Worm (Caenorhabditis elegans): Measurements from ENCODE around the gene Y82E9BR.17.

The Y82E9BR.17 gene

DNA sequence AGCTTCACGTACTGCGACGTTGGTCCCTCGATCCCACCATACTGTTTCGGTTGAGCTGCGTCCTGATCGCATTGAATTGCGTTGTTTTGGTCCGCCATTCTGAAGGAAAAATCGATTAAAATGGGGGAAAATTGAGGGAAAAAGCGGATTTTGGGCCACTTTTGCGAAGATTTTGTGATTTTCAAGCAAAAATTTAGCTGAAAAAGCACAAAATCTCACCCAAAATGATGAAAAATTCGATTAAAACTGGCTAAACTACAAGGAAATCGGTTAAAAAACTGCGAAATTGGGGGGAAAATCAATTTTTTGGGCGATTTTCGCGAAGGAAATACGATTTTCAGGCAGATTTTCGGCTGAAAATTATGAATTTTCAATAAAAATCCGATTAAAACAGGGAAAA is 38.5 kb downstream of the Y82E9BR.17 start, which contains the start of gene elc-1:
Gene elc-1, minus strand, starts transcription at position 101 of the 400 bp plus-strand sequence.
- TF ChIP-seq daf-12 (tag; optimal IDR thresholded peaks at IDR 0.05) (no peak), nhr-237 (tag; optimal IDR thresholded peaks at IDR 0.05) (no peak), zag-1 (tag; optimal IDR thresholded peaks at IDR 0.05) (no peak)

DNA sequence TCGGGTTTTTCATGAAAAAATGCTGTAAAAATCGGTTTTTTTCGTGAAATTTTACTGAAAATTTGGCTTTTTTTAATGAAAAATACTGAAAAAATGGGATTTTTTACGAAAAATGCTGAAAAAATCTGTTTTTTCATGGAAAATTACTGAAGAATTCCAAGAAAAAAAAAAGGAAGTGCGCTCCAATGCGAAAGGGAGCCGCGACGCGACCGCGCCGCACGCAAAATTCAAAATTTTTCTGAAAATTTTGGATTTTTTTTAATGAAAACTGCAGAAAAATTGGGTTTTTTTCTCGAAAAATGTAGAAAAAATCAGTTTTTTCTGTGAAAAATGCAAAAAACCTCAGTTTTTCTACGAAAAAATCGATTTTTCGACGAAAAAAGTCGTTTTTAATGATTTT is 39.0 kb downstream of the Y82E9BR.17 start:
- TF ChIP-seq pqm-1 (tag; optimal IDR thresholded peaks at IDR 0.05) (no peak), fos-1 (tag; optimal IDR thresholded peaks at IDR 0.05) (no peak), nhr-76 (tag; optimal IDR thresholded peaks at IDR 0.05) (no peak), jun-1 (tag; optimal IDR thresholded peaks at IDR 0.05) (no peak), fkh-10 (GFP tag; optimal IDR thresholded peaks at IDR 0.05) (no peak), nhr-28 (tag; optimal IDR thresholded peaks at IDR 0.05) (no peak), nhr-43 (tag; optimal IDR thresholded peaks at IDR 0.05; ENCODE audit: poor library complexity, severe bottlenecking) (no peak), pha-4 (tag; optimal IDR thresholded peaks at IDR 0.05) (no peak), fkh-2 (tag; optimal IDR thresholded peaks at IDR 0.05) (no peak), lin-39 (tag; optimal IDR thresholded peaks at IDR 0.05) (no peak), hmg-11 (tag; optimal IDR thresholded peaks at IDR 0.05) (no peak)

DNA sequence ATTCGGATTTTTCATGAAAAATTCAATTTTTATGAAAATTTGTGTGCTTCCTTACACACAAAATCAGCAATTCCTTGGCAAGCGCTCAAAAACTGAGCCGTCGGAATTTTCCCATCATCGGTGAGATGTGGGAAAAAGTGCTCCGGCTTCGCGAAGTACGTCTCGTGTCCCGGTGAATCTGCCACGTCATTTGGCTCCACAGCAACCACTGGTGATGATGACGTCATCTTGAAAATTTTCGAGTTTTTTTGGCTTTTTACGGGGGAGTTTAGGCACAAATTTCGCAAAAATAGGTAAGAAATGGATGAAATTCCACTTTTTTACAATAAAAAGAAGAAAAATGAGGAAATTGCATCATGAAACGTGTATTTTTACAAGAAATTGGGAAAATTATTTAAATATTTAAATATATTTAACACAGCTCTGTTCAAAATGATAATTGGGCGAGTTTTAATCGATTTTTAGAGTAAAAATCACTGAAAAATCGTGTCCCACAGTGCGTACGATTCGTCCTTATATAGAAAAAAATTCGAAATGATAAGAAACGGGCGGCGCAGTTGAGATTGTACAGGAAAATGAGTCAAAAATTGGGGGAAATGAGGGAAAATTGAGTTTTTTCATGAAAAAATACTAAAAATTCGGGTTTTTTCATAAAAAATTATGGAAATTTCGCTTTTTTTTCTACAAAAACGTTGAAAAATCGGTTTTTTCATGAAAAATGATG is 41.5 kb downstream of the Y82E9BR.17 start, which contains the start of gene Y82E9BR.14:
Gene Y82E9BR.14, minus strand, starts transcription at position 227 of the 724 bp plus-strand sequence.
- TF ChIP-seq fkh-10 (GFP tag; optimal IDR thresholded peaks at IDR 0.05) (no peak), nhr-43 (tag; optimal IDR thresholded peaks at IDR 0.05; ENCODE audit: poor library complexity, severe bottlenecking) (no peak), ztf-4 (tag; optimal IDR thresholded peaks at IDR 0.05) (no peak), elt-1 (tag; optimal IDR thresholded peaks at IDR 0.05) (no peak), skn-1 (tag; optimal IDR thresholded peaks at IDR 0.05) (no peak), nhr-28 (tag; optimal IDR thresholded peaks at IDR 0.05) (no peak), elt-3 (tag; optimal IDR thresholded peaks at IDR 0.05) (no peak), ceh-16 (tag; optimal IDR thresholded peaks at IDR 0.05) (no peak), pqm-1 (tag; optimal IDR thresholded peaks at IDR 0.05) (peak; percentile 19), unc-62 (GFP tag; optimal IDR thresholded peaks at IDR 0.05) (no peak), tbx-2 (tag; optimal IDR thresholded peaks at IDR 0.05) (no peak), elt-2 (tag; optimal IDR thresholded peaks at IDR 0.05) (peak; percentile 45), snpc-4 (tag; optimal IDR thresholded peaks at IDR 0.05) (no peak)

DNA sequence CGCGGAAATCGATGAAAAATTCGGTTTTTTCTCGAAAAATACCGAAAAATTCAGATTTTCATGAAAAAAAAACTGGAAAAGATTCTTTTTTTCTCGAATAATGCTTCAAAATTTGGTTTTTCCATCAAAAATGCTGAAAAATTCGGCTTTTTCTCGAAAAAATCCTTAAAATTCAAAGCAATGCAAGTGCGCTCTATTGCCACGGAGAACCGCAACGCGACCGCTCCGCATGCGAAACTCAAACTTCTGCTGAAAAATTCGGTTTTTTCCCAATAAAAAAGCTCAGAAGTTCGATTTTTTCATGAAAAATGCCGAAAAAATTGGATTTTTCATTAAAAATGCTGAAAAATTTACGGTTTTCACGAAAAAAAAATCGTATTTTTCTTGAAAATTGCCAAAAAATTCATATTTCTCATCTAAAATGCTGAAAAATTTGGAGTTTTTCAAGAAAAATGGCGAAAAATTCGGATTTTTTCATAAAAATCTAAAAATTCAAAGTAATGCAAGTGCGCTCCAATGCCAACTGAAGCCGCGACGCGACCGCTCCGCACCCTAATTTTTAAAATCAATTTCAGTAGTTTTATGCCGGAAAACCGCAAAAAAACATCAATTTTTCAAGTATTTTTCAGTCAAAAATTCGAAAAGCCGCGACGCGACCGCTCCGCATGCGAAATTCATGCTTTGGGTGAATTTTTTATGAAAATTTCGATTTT is 42.3 kb downstream of the Y82E9BR.17 start:
- TF ChIP-seq lin-39 (tag; optimal IDR thresholded peaks at IDR 0.05) = no peak
- no peak for TF ChIP-seq nhr-43 (tag; optimal IDR thresholded peaks at IDR 0.05; ENCODE audit: poor library complexity, severe bottlenecking)
- no peak for TF ChIP-seq ama-1 (optimal IDR thresholded peaks at IDR 0.05)
- no peak for TF ChIP-seq aly-2 (tag; optimal IDR thresholded peaks at IDR 0.05)
- no peak for TF ChIP-seq nhr-67 (tag; optimal IDR thresholded peaks at IDR 0.05)
- no peak for TF ChIP-seq mml-1 (tag; optimal IDR thresholded peaks at IDR 0.05)
- TF ChIP-seq unc-62 (GFP tag; optimal IDR thresholded peaks at IDR 0.05) = no peak
- no peak for TF ChIP-seq ceh-16 (tag; optimal IDR thresholded peaks at IDR 0.05)
- TF ChIP-seq pha-4 (tag; optimal IDR thresholded peaks at IDR 0.05) = no peak
- no peak for TF ChIP-seq hmg-11 (tag; optimal IDR thresholded peaks at IDR 0.05)
- no peak for TF ChIP-seq nhr-76 (tag; optimal IDR thresholded peaks at IDR 0.05)
- no peak for TF ChIP-seq elt-3 (tag; optimal IDR thresholded peaks at IDR 0.05)
- no peak for TF ChIP-seq daf-12 (tag; optimal IDR thresholded peaks at IDR 0.05)

DNA sequence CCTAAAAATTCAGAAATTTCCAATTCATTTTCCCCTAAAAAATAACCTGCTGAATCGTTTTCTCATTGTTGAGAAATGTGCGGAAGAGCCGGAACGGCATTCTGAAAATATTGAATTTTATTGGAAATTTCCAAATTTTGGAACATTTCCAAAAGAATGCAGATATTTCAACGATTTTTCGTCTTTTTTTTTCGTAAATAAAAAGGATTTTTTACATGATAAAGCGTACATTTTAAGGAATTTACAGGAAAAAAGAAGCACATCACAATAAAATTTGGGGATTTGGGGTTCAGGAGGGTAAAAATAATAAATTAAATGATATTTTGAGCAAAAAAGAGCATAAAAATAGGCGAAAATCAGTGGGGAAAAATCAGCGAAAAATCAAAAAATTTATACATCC is 46.4 kb downstream of the Y82E9BR.17 start, which contains the start of gene Y82E9BR.22:
Gene Y82E9BR.22, minus strand, starts transcription at position 101 of the 400 bp plus-strand sequence.
- no peak for TF ChIP-seq mml-1 (tag; optimal IDR thresholded peaks at IDR 0.05)
- TF ChIP-seq aly-2 (tag; optimal IDR thresholded peaks at IDR 0.05) = no peak
- TF ChIP-seq fkh-10 (GFP tag; optimal IDR thresholded peaks at IDR 0.05) = no peak
- TF ChIP-seq unc-62 (GFP tag; optimal IDR thresholded peaks at IDR 0.05) = no peak
- no peak for TF ChIP-seq mdl-1 (tag; optimal IDR thresholded peaks at IDR 0.05)
- no peak for TF ChIP-seq lsy-12 (tag; optimal IDR thresholded peaks at IDR 0.05)
- no peak for TF ChIP-seq ceh-16 (tag; optimal IDR thresholded peaks at IDR 0.05)
- no peak for TF ChIP-seq nhr-43 (tag; optimal IDR thresholded peaks at IDR 0.05; ENCODE audit: poor library complexity, severe bottlenecking)
- no peak for TF ChIP-seq ceh-82 (tag; optimal IDR thresholded peaks at IDR 0.05)
- TF ChIP-seq elt-3 (tag; optimal IDR thresholded peaks at IDR 0.05) = no peak
- TF ChIP-seq eor-1 (tag; optimal IDR thresholded peaks at IDR 0.05) = no peak
- no peak for TF ChIP-seq egl-27 (tag; optimal IDR thresholded peaks at IDR 0.05)
- no peak for TF ChIP-seq jun-1 (tag; optimal IDR thresholded peaks at IDR 0.05)
- TF ChIP-seq ZK546.5 (tag; optimal IDR thresholded peaks at IDR 0.05) = no peak
- no peak for TF ChIP-seq egl-5 (tag; optimal IDR thresholded peaks at IDR 0.05)
- no peak for TF ChIP-seq skn-1 (tag; optimal IDR thresholded peaks at IDR 0.05)
- no peak for TF ChIP-seq zag-1 (tag; optimal IDR thresholded peaks at IDR 0.05)
- no peak for TF ChIP-seq nhr-67 (tag; optimal IDR thresholded peaks at IDR 0.05)
